Comparison of ENCODE assay signal across 1 fruit fly cellular context in genomic region chr3R:9480396-9480795, dm6.
TF ChIP-seq lines count a peak whose summit lies in the region.

No protein-coding gene starts in this region.

TF ChIP-seq in whole organism, prepupa, 60 proteins besides CTCF, POLR2A, EP300 and RAD21 (continued from another document):
- TF ChIP-seq vri (GFP tag; optimal IDR thresholded peaks at IDR 0.05; lab: Kevin White, UChicago) (no peak), Eip75B (GFP tag; optimal IDR thresholded peaks at IDR 0.05; lab: Kevin White, UChicago) (no peak), acj6 (GFP tag; optimal IDR thresholded peaks at IDR 0.05; lab: Kevin White, UChicago) (peak; percentile 8), ss (GFP tag; optimal IDR thresholded peaks at IDR 0.05; lab: Kevin White, UChicago) (no peak), fkh (GFP tag; optimal IDR thresholded peaks at IDR 0.05; lab: Kevin White, UChicago) (no peak), CG10669 (GFP tag; optimal IDR thresholded peaks at IDR 0.05; lab: Kevin White, UChicago) (no peak), CG8319 (GFP tag; optimal IDR thresholded peaks at IDR 0.05; lab: Kevin White, UChicago) (no peak), Hr39 (GFP tag; optimal IDR thresholded peaks at IDR 0.05; lab: Kevin White, UChicago) (no peak), Gug (GFP tag; IDR thresholded peaks at IDR 0.05; lab: Robert Waterston, UW) (peak; percentile 66), svp (GFP tag; lab: Kevin White, UChicago) (no peak), cyc (GFP tag; optimal IDR thresholded peaks at IDR 0.05; lab: Kevin White, UChicago) (no peak), lz (GFP tag; optimal IDR thresholded peaks at IDR 0.05; lab: Kevin White, UChicago) (no peak), Ets21C (GFP tag; optimal IDR thresholded peaks at IDR 0.05; lab: Kevin White, UChicago) (no peak), spab (GFP tag; optimal IDR thresholded peaks at IDR 0.05; lab: Kevin White, UChicago) (no peak), fd59A (GFP tag; optimal IDR thresholded peaks at IDR 0.05; lab: Kevin White, UChicago) (no peak), salr (GFP tag; optimal IDR thresholded peaks at IDR 0.05; lab: Kevin White, UChicago) (peak in 1 of 2 experiments; percentile 36), achi (GFP tag; optimal IDR thresholded peaks at IDR 0.05; lab: Kevin White, UChicago) (peak; percentile 26), Met (GFP tag; optimal IDR thresholded peaks at IDR 0.05; lab: Kevin White, UChicago) (no peak), topi (GFP tag; optimal IDR thresholded peaks at IDR 0.05; lab: Kevin White, UChicago) (no peak), dsx (GFP tag; optimal IDR thresholded peaks at IDR 0.05; lab: Kevin White, UChicago; ENCODE audit: poor library complexity, severe bottlenecking) (no peak), Blimp-1 (GFP tag; optimal IDR thresholded peaks at IDR 0.05; lab: Kevin White, UChicago) (no peak), Sox14 (GFP tag; optimal IDR thresholded peaks at IDR 0.05; lab: Kevin White, UChicago) (no peak), CG8119 (GFP tag; IDR thresholded peaks at IDR 0.05; lab: Robert Waterston, UW) (peak; percentile 76), CG9139 (GFP tag; optimal IDR thresholded peaks at IDR 0.05; lab: Kevin White, UChicago) (no peak), Eip78C (GFP tag; lab: Kevin White, UChicago) (peak; percentile 51), CG4318 (GFP tag; optimal IDR thresholded peaks at IDR 0.05; lab: Kevin White, UChicago) (no peak)
